Fruit fly (Drosophila melanogaster): ENCODE data around the gene CAH2.

Gene CAH2

DNA sequence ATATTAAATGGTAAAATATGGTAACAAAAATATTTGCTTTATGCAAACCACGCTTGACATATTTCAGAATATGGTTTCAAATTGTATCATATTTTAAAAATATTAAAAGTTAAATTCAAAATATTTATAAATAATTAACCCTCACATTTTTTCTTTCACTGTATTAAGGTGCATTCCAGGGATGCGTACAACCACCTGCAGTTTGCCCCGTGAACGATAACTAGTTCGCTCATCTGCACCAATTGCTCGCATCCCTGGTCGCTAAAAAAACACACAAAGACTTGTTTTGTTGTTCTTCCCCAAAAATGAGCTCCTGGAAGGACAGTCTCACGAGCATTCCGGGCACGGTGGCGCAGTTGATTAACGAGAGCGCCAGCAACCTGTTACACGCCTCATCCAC lies 45.5 kb upstream of the CAH2 start, which contains the start of gene DEF8 (continued):
- TF ChIP-seq corto (GFP tag; optimal IDR thresholded peaks at IDR 0.05): no peak
- peak; percentile 45 for TF ChIP-seq CG16863 (GFP tag; optimal IDR thresholded peaks at IDR 0.05)
- peak; percentile 19 for TF ChIP-seq Bteb2 (GFP tag; optimal IDR thresholded peaks at IDR 0.05)
- TF ChIP-seq CG1233 (GFP tag; optimal IDR thresholded peaks at IDR 0.05): peak; percentile 80
- TF ChIP-seq CG15601 (tag; optimal IDR thresholded peaks at IDR 0.05): peak; percentile 87
- TF ChIP-seq Trl (optimal IDR thresholded peaks at IDR 0.05): no peak
- no peak for TF ChIP-seq Trl (GFP tag; optimal IDR thresholded peaks at IDR 0.05)
- peak in 1 of 2 experiments; percentile 20 for TF ChIP-seq Pdp1 (GFP tag; optimal IDR thresholded peaks at IDR 0.05)
- peak; percentile 82 for TF ChIP-seq CG17186 (GFP tag; optimal IDR thresholded peaks at IDR 0.05)
- peak; percentile 64 for TF ChIP-seq CG6854 (GFP tag; optimal IDR thresholded peaks at IDR 0.05)
- peak; percentile 77 for TF ChIP-seq NfI (GFP tag; optimal IDR thresholded peaks at IDR 0.05)
- peak; percentile 19 for TF ChIP-seq CG9609 (GFP tag; optimal IDR thresholded peaks at IDR 0.05)
- peak; percentile 2 for TF ChIP-seq zfh2 (GFP tag; optimal IDR thresholded peaks at IDR 0.05)
- TF ChIP-seq HmgD (GFP tag; optimal IDR thresholded peaks at IDR 0.05): no peak
- peak; percentile 97 for TF ChIP-seq zf30C (GFP tag; optimal IDR thresholded peaks at IDR 0.05)
- peak; percentile 77 for TF ChIP-seq CG30403 (GFP tag; optimal IDR thresholded peaks at IDR 0.05)
- TF ChIP-seq C15 (GFP tag; IDR thresholded peaks at IDR 0.05): peak; percentile 78; the same call in 2 of the 3 replicates
- TF ChIP-seq HLHmδ (GFP tag; optimal IDR thresholded peaks at IDR 0.05): no peak
- TF ChIP-seq mirr (GFP tag; optimal IDR thresholded peaks at IDR 0.05): no peak
- peak; percentile 93 for TF ChIP-seq CG17328 (GFP tag; IDR thresholded peaks at IDR 0.05)
- TF ChIP-seq CG15011 (GFP tag; optimal IDR thresholded peaks at IDR 0.05): no peak
- TF ChIP-seq Awh (GFP tag; IDR thresholded peaks at IDR 0.05): peak; percentile 90
- peak; percentile 70 for TF ChIP-seq CG17912 (GFP tag; optimal IDR thresholded peaks at IDR 0.05)
- peak; percentile 92 for TF ChIP-seq CG2678 (tag; optimal IDR thresholded peaks at IDR 0.05)
- peak; percentile 43 for TF ChIP-seq CG18011 (GFP tag; optimal IDR thresholded peaks at IDR 0.05)
- peak; percentile 88 for TF ChIP-seq Sox100B (GFP tag; optimal IDR thresholded peaks at IDR 0.05)
- TF ChIP-seq nmo (GFP tag; optimal IDR thresholded peaks at IDR 0.05): peak; percentile 92
- no peak for TF ChIP-seq fd64A (GFP tag; optimal IDR thresholded peaks at IDR 0.05)
- TF ChIP-seq CG31441 (GFP tag; IDR thresholded peaks at IDR 0.05): peak; percentile 90
- TF ChIP-seq kay (GFP tag; optimal IDR thresholded peaks at IDR 0.05): peak; percentile 74
- TF ChIP-seq zen (tag; optimal IDR thresholded peaks at IDR 0.05): peak; percentile 87
- peak; percentile 25 for TF ChIP-seq CG8089 (GFP tag; optimal IDR thresholded peaks at IDR 0.05)
- no peak for TF ChIP-seq CG33213 (GFP tag; optimal IDR thresholded peaks at IDR 0.05)
- TF ChIP-seq chinmo (GFP tag; IDR thresholded peaks at IDR 0.05; ENCODE audit: partially characterized antibody): peak; percentile 90
- TF ChIP-seq caup (GFP tag; optimal IDR thresholded peaks at IDR 0.05; ENCODE audit: severe bottlenecking): peak; percentile 57
- peak; percentile 68 for TF ChIP-seq CG11723 (GFP tag; optimal IDR thresholded peaks at IDR 0.05)
- peak; percentile 99 for TF ChIP-seq MESR4 (GFP tag; optimal IDR thresholded peaks at IDR 0.05)
- TF ChIP-seq CG15269 (tag; optimal IDR thresholded peaks at IDR 0.05): peak; percentile 92
- TF ChIP-seq Xbp1 (GFP tag; optimal IDR thresholded peaks at IDR 0.05): peak; percentile 86
- peak; percentile 91 for TF ChIP-seq phol (tag; optimal IDR thresholded peaks at IDR 0.05)
- no peak for TF ChIP-seq en (GFP tag; optimal IDR thresholded peaks at IDR 0.05)
- TF ChIP-seq Sry-β (GFP tag; optimal IDR thresholded peaks at IDR 0.05): peak; percentile 42
- TF ChIP-seq Aef1 (GFP tag; IDR thresholded peaks at IDR 0.05): peak; percentile 77
- peak; percentile 65 for TF ChIP-seq tio (GFP tag; optimal IDR thresholded peaks at IDR 0.05)
- no peak for TF ChIP-seq Hr78 (GFP tag; optimal IDR thresholded peaks at IDR 0.05)
- peak; percentile 65 for TF ChIP-seq CG16815 (GFP tag; optimal IDR thresholded peaks at IDR 0.05)
- TF ChIP-seq CG7987 (GFP tag; optimal IDR thresholded peaks at IDR 0.05): peak; percentile 72
- TF ChIP-seq CG17568 (GFP tag; optimal IDR thresholded peaks at IDR 0.05): no peak
- TF ChIP-seq exex (tag; optimal IDR thresholded peaks at IDR 0.05): no peak
